Worm (Caenorhabditis elegans): ENCODE data around the gene npp-26.

Gene npp-26

ce11 chrIV:4747553-4747952, 17.0 kb upstream of the npp-26 start, which contains the start of gene tctn-1:
tctn-1 (minus strand) TSS chrIV:4747832.
- TF ChIP-seq php-3 (GFP tag; IDR thresholded peaks at IDR 0.05) (no peak), aha-1 (tag) (peak; percentile 22), dmd-8 (GFP tag; IDR thresholded peaks at IDR 0.05) (0 out of 2 replicates have a peak, but pooled peaks have one; percentile 15), Y48G9A.11 (GFP tag; IDR thresholded peaks at IDR 0.05) (0 out of 2 replicates have a peak, but pooled peaks have one; percentile 8), mdt-29 (GFP tag; IDR thresholded peaks at IDR 0.05) (0 out of 2 replicates have a peak, but pooled peaks have one; percentile 26), lin-39 (tag; optimal IDR thresholded peaks at IDR 0.05) (no peak), daf-12 (tag; optimal IDR thresholded peaks at IDR 0.05) (no peak), lim-7 (GFP tag; IDR thresholded peaks at IDR 0.05) (no peak), snpc-1.2 (GFP tag; IDR thresholded peaks at IDR 0.05) (no peak), pha-4 (GFP tag; IDR thresholded peaks at IDR 0.05) (no peak), pha-4 (tag; optimal IDR thresholded peaks at IDR 0.05) (no peak), sdz-12 (GFP tag; optimal IDR thresholded peaks at IDR 0.05) (no peak), zfp-2 (tag; optimal IDR thresholded peaks at IDR 0.05) (no peak), egl-43 (GFP tag; IDR thresholded peaks at IDR 0.05) (no peak), ctbp-1 (GFP tag; IDR thresholded peaks at IDR 0.05) (0 out of 2 replicates have a peak, but pooled peaks have one; percentile 14), daf-19 (GFP tag; conservative IDR thresholded peaks at IDR 0.05) (no peak), mxl-2 (GFP tag; conservative IDR thresholded peaks at IDR 0.05) (no peak), cey-2 (tag; optimal IDR thresholded peaks at IDR 0.05; ENCODE audit: borderline replicate concordance, insufficient read depth) (no peak), jun-1 (tag; optimal IDR thresholded peaks at IDR 0.05) (no peak), R02D3.7 (tag; optimal IDR thresholded peaks at IDR 0.05) (no peak), ceh-82 (tag; optimal IDR thresholded peaks at IDR 0.05) (no peak), dmd-9 (GFP tag; IDR thresholded peaks at IDR 0.05) (no peak), D1046.2 (GFP tag; IDR thresholded peaks at IDR 0.05) (no peak), nhr-102 (tag; optimal IDR thresholded peaks at IDR 0.05) (no peak), ceh-44 (GFP tag; IDR thresholded peaks at IDR 0.05) (no peak), nhr-111 (GFP tag; optimal IDR thresholded peaks at IDR 0.05) (no peak), gei-8 (GFP tag; optimal IDR thresholded peaks at IDR 0.05) (no peak), Y5F2A.4 (GFP tag; optimal IDR thresholded peaks at IDR 0.05) (no peak), F44E2.7 (GFP tag; IDR thresholded peaks at IDR 0.05) (no peak), hlh-30 (tag; optimal IDR thresholded peaks at IDR 0.05; ENCODE audit: insufficient read depth) (no peak), mdl-1 (tag; optimal IDR thresholded peaks at IDR 0.05) (no peak), F10B5.3 (tag; optimal IDR thresholded peaks at IDR 0.05) (no peak), zip-2 (tag; optimal IDR thresholded peaks at IDR 0.05) (no peak), aly-2 (tag; optimal IDR thresholded peaks at IDR 0.05) (no peak), fkh-10 (GFP tag; optimal IDR thresholded peaks at IDR 0.05) (no peak), mes-2 (tag; optimal IDR thresholded peaks at IDR 0.05; ENCODE audit: poor library complexity, severe bottlenecking) (peak; percentile 9), hif-1 (tag; optimal IDR thresholded peaks at IDR 0.05) (no peak), nhr-41 (GFP tag; IDR thresholded peaks at IDR 0.05) (no peak), ces-1 (GFP tag; optimal IDR thresholded peaks at IDR 0.05) (no peak), duxl-1 (tag; optimal IDR thresholded peaks at IDR 0.05; ENCODE audit: poor library complexity) (no peak), snpc-4 (tag; optimal IDR thresholded peaks at IDR 0.05) (no peak), lin-15B (tag; optimal IDR thresholded peaks at IDR 0.05) (no peak), nhr-28 (tag; optimal IDR thresholded peaks at IDR 0.05) (no peak), madf-5 (GFP tag; IDR thresholded peaks at IDR 0.05) (no peak), saeg-2 (GFP tag; IDR thresholded peaks at IDR 0.05) (no peak), ama-1 (optimal IDR thresholded peaks at IDR 0.05) (peak; percentile 86), ZK337.2 (GFP tag; IDR thresholded peaks at IDR 0.05) (no peak), madf-9 (GFP tag; conservative IDR thresholded peaks at IDR 0.05) (0 out of 2 replicates have a peak, but pooled peaks have one; percentile 16), lin-38 (GFP tag; IDR thresholded peaks at IDR 0.05) (peak; percentile 35; the same call in 1 of the 2 replicates), lin-29 (GFP tag; IDR thresholded peaks at IDR 0.05) (no peak), pqm-1 (tag; optimal IDR thresholded peaks at IDR 0.05) (no peak), nhr-6 (tag; optimal IDR thresholded peaks at IDR 0.05) (no peak)
